Worm (Caenorhabditis elegans) whole organism, early embryonic: ENCODE measurements around the gene fubl-2.

Experiments
- aly-1 ChIP-seq: sonication (generic microtip); optimal IDR thresholded peaks from 2 replicates; lab custom pipeline; 2016; ENCODE audit warnings: missing genetic modification characterization, missing compliant biosample characterization
- ama-1 ChIP-seq: fragments of 150-350 bp; optimal IDR thresholded peaks from 2 replicates; lab custom pipeline; 2014
- ceh-36 ChIP-seq: sonication (generic microtip); optimal IDR thresholded peaks from 2 replicates; lab custom pipeline; 2016; ENCODE audit warnings: missing genetic modification characterization, inconsistent platforms, missing compliant biosample characterization
- flt-1 ChIP-seq: fragments of 200-800 bp; sonication (Bioruptor generic); IDR thresholded peaks from 2 replicates; pipeline ENCODE4 v1.3.6; 2022; ENCODE audit warnings: missing genetic modification characterization, missing compliant biosample characterization
- hnd-1 ChIP-seq: sonication (generic microtip); optimal IDR thresholded peaks from 2 replicates; lab custom pipeline; 2016; ENCODE audit warnings: missing genetic modification characterization, missing compliant biosample characterization
- pes-1 ChIP-seq: fragments of 200-800 bp; sonication (Bioruptor generic); IDR thresholded peaks from 2 replicates; pipeline ENCODE4 v1.3.6; 2022; ENCODE audit warnings: missing genetic modification reagents, missing genetic modification characterization, missing compliant biosample characterization
- scrt-1 ChIP-seq: fragments of 200-800 bp; sonication (Bioruptor generic); IDR thresholded peaks from 2 replicates; pipeline ENCODE4 v1.3.6; 2022; ENCODE audit warnings: missing genetic modification characterization, missing compliant biosample characterization
- sea-1 ChIP-seq: fragments of 200-800 bp; sonication (Bioruptor generic); conservative IDR thresholded peaks from 2 replicates; pipeline ENCODE4 v1.3.6; 2022; ENCODE audit warnings: missing genetic modification characterization, missing compliant biosample characterization
- tbx-11 ChIP-seq: fragments of 200-800 bp; sonication (Bioruptor generic); IDR thresholded peaks from 2 replicates; pipeline ENCODE4 v1.3.6; 2022; ENCODE audit warnings: missing genetic modification characterization, missing compliant biosample characterization
- tra-4 ChIP-seq: sonication (generic microtip); optimal IDR thresholded peaks from 2 replicates; lab custom pipeline; 2017; ENCODE audit warnings: missing genetic modification characterization, missing compliant biosample characterization

ce11 chrIII:7111793-7112192 lies 24.3 kb upstream of the fubl-2 start, which contains the start of gene B0280.7:
- TF ChIP-seq ceh-36 (tag; lab: Kevin White, UChicago), result no peak
- no peak for TF ChIP-seq pes-1 (GFP tag; lab: Robert Waterston, UW)
- TF ChIP-seq ama-1, result no peak
- no peak for TF ChIP-seq flt-1
- TF ChIP-seq tra-4, result no peak
- no peak for TF ChIP-seq sea-1 (GFP tag; lab: Robert Waterston, UW)
- no peak for TF ChIP-seq hnd-1 (tag; lab: Kevin White, UChicago)
- TF ChIP-seq aly-1, result no peak
- no peak for TF ChIP-seq scrt-1 (GFP tag; lab: Robert Waterston, UW)
- no peak for TF ChIP-seq tbx-11 (GFP tag; lab: Robert Waterston, UW)
